Worm (Caenorhabditis elegans) whole organism, L4 larva: ENCODE data around the gene C17G10.6.

Experiments used
- F37D6.2 ChIP-seq: sonication (generic microtip); optimal IDR thresholded peaks from 2 replicates; lab custom pipeline; 2016; ENCODE audit warnings: mild to moderate bottlenecking, missing genetic modification characterization, missing compliant biosample characterization
- T20F7.1 ChIP-seq: fragments of 200-800 bp; sonication (Bioruptor generic); optimal IDR thresholded peaks from 2 replicates; lab custom pipeline; 2018; ENCODE audit warnings: mild to moderate bottlenecking, missing genetic modification characterization, missing compliant biosample characterization
- T26A8.4 ChIP-seq: fragments of 200-800 bp; sonication (Bioruptor generic); IDR thresholded peaks from 2 replicates; pipeline ENCODE4 v1.3.6; 2022; ENCODE audit warnings: missing genetic modification characterization, missing compliant biosample characterization
- Y48G9A.11 ChIP-seq: fragments of 200-800 bp; sonication (Bioruptor generic); IDR thresholded peaks from 2 replicates; pipeline ENCODE4 v1.3.6; 2022; ENCODE audit warnings: missing genetic modification reagents, missing genetic modification characterization, missing compliant biosample characterization
- ZK337.2 ChIP-seq: fragments of 200-800 bp; sonication (Bioruptor generic); IDR thresholded peaks from 2 replicates; pipeline ENCODE4 v1.3.6; 2022; ENCODE audit warnings: missing genetic modification reagents, missing genetic modification characterization, missing compliant biosample characterization
- aha-1 ChIP-seq: fragments of 150-350 bp; peaks from one replicate; lab custom pipeline; 2014; ENCODE audit warnings: missing biosample characterization, missing genetic modification characterization
- ama-1 ChIP-seq: fragments of 150-350 bp; optimal IDR thresholded peaks from 2 replicates; lab custom pipeline; 2014; ENCODE audit warnings: inconsistent platforms, mixed read lengths
- ces-1 ChIP-seq: fragments of 150-350 bp; sonication (generic microtip); optimal IDR thresholded peaks from 4 replicates; lab custom pipeline; 2014; ENCODE audit warnings: missing biosample characterization, missing genetic modification reagents, missing genetic modification characterization
- cey-2 ChIP-seq: sonication (generic microtip); optimal IDR thresholded peaks from 3 replicates; lab custom pipeline; 2017; ENCODE audit warnings: missing genetic modification characterization, mild to moderate bottlenecking, missing compliant biosample characterization, antibody characterized with exemption, borderline replicate concordance; ENCODE audit not compliant: insufficient read depth
- dmd-9 ChIP-seq: fragments of 200-800 bp; sonication (Bioruptor generic); IDR thresholded peaks from 2 replicates; pipeline ENCODE4 v1.3.6; 2022; ENCODE audit warnings: missing genetic modification reagents, missing genetic modification characterization, missing compliant biosample characterization
- dpl-1 ChIP-seq: fragments of 150-350 bp; optimal IDR thresholded peaks from 2 replicates; lab custom pipeline; 2014; ENCODE audit warnings: missing biosample characterization, missing genetic modification reagents, missing genetic modification characterization
- duxl-1 ChIP-seq: sonication (generic microtip); optimal IDR thresholded peaks from 2 replicates; lab custom pipeline; 2016; ENCODE audit warnings: mild to moderate bottlenecking, missing genetic modification characterization, moderate library complexity, missing compliant biosample characterization; ENCODE audit not compliant: poor library complexity
- dve-1 ChIP-seq: sonication (generic microtip); optimal IDR thresholded peaks from 2 replicates; lab custom pipeline; 2017; ENCODE audit warnings: antibody characterized with exemption, mild to moderate bottlenecking, missing genetic modification characterization, missing compliant biosample characterization; ENCODE audit not compliant: insufficient read depth
- egl-27 ChIP-seq: sonication (generic microtip); optimal IDR thresholded peaks from 3 replicates; lab custom pipeline; 2017; ENCODE audit warnings: missing biosample characterization, missing genetic modification reagents, missing genetic modification characterization
- hlh-11 ChIP-seq: fragments of 200-800 bp; sonication (Bioruptor generic); optimal IDR thresholded peaks from 2 replicates; lab custom pipeline; 2018; ENCODE audit warnings: mild to moderate bottlenecking, missing genetic modification characterization, missing compliant biosample characterization
- hlh-30 ChIP-seq: sonication (generic microtip); optimal IDR thresholded peaks from 2 replicates; lab custom pipeline; 2017; ENCODE audit warnings: antibody characterized with exemption, mild to moderate bottlenecking, missing genetic modification characterization, missing compliant biosample characterization; ENCODE audit not compliant: insufficient read depth
- hmg-1.1 ChIP-seq: fragments of 200-800 bp; sonication (Bioruptor generic); IDR thresholded peaks from 2 replicates; pipeline ENCODE4 v1.3.6; 2022; ENCODE audit warnings: missing genetic modification reagents, missing genetic modification characterization, missing compliant biosample characterization
- jun-1 ChIP-seq: fragments of 150-350 bp; optimal IDR thresholded peaks from 2 replicates; lab custom pipeline; 2014; ENCODE audit warnings: missing biosample characterization, missing genetic modification reagents, missing genetic modification characterization
- lin-39 ChIP-seq: fragments of 150-350 bp; optimal IDR thresholded peaks from 2 replicates; lab custom pipeline; 2014; ENCODE audit warnings: missing biosample characterization, missing genetic modification reagents, missing genetic modification characterization
- madf-5 ChIP-seq, 2 experiments: fragments of 200-800 bp; sonication (Bioruptor generic); IDR thresholded peaks; 2 replicates each; pipeline ENCODE4 v1.3.6; 2022; ENCODE audit warnings: missing compliant biosample characterization in 2 of 2, missing genetic modification characterization in 2 of 2
- madf-9 ChIP-seq: fragments of 200-800 bp; sonication (Bioruptor generic); conservative IDR thresholded peaks from 2 replicates; pipeline ENCODE4 v1.3.6; 2022; ENCODE audit warnings: missing genetic modification reagents, missing genetic modification characterization, missing compliant biosample characterization
- mdl-1 ChIP-seq, 2 experiments: fragments of 150-350 bp in 1 of 2; sonication (generic microtip) in 1 of 2; optimal IDR thresholded peaks; 2 replicates each; lab custom pipeline; 2014 to 2017; ENCODE audit warnings: missing biosample characterization in 2 of 2, missing genetic modification characterization in 2 of 2
- mep-1 ChIP-seq: fragments of 150-350 bp; sonication (generic microtip); optimal IDR thresholded peaks from 3 replicates; lab custom pipeline; 2014; ENCODE audit warnings: missing biosample characterization, missing genetic modification characterization
- mxl-3 ChIP-seq: fragments of 200-800 bp; sonication (Bioruptor generic); optimal IDR thresholded peaks from 2 replicates; lab custom pipeline; 2018; ENCODE audit warnings: mild to moderate bottlenecking, missing genetic modification characterization, missing compliant biosample characterization
- nhr-10 ChIP-seq: fragments of 150-350 bp; optimal IDR thresholded peaks from 2 replicates; lab custom pipeline; 2014; ENCODE audit warnings: missing biosample characterization, missing genetic modification characterization
- nhr-11 ChIP-seq: fragments of 150-350 bp; optimal IDR thresholded peaks from 2 replicates; lab custom pipeline; 2014; ENCODE audit warnings: missing biosample characterization, missing genetic modification characterization
- nhr-111 ChIP-seq: fragments of 200-800 bp; sonication (Bioruptor generic); optimal IDR thresholded peaks from 2 replicates; lab custom pipeline; 2018; ENCODE audit warnings: mild to moderate bottlenecking, missing genetic modification characterization, missing compliant biosample characterization
- nhr-25 ChIP-seq: sonication (generic microtip); optimal IDR thresholded peaks from 2 replicates; lab custom pipeline; 2017; ENCODE audit warnings: missing genetic modification characterization, mild to moderate bottlenecking, missing compliant biosample characterization, antibody characterized with exemption, moderate library complexity, borderline replicate concordance; ENCODE audit not compliant: insufficient read depth
- nhr-6 ChIP-seq: fragments of 150-350 bp; optimal IDR thresholded peaks from 2 replicates; lab custom pipeline; 2014; ENCODE audit warnings: missing biosample characterization, missing genetic modification characterization
- pha-4 ChIP-seq, 2 experiments: fragments of 150-350 bp in 1 of 2; fragments of 200-800 bp in 1 of 2; sonication (Bioruptor generic) in 1 of 2; IDR thresholded peaks in 1 of 2; optimal IDR thresholded peaks in 1 of 2; 2 replicates each; pipeline versions ENCODE4 v1.3.6 to Lab custom; 2014 to 2022; ENCODE audit warnings: missing genetic modification characterization in 2 of 2, missing genetic modification reagents in 2 of 2, missing biosample characterization in 1 of 2, missing compliant biosample characterization in 1 of 2
- set-16 ChIP-seq: fragments of 200-800 bp; sonication (Bioruptor generic); IDR thresholded peaks from 2 replicates; pipeline ENCODE4 v1.3.6; 2022; ENCODE audit warnings: missing genetic modification reagents, missing genetic modification characterization, missing compliant biosample characterization
- snpc-1.2 ChIP-seq: fragments of 200-800 bp; sonication (Bioruptor generic); IDR thresholded peaks from 2 replicates; pipeline ENCODE4 v1.3.6; 2022; ENCODE audit warnings: missing genetic modification reagents, missing genetic modification characterization, missing compliant biosample characterization
- snpc-4 ChIP-seq: fragments of 150-350 bp; optimal IDR thresholded peaks from 2 replicates; lab custom pipeline; 2014; ENCODE audit warnings: missing biosample characterization, missing genetic modification characterization
- spr-1 ChIP-seq: sonication (generic microtip); optimal IDR thresholded peaks from 2 replicates; lab custom pipeline; 2016; ENCODE audit warnings: mild to moderate bottlenecking, missing genetic modification characterization, missing compliant biosample characterization
- vab-7 ChIP-seq: fragments of 200-800 bp; sonication (Bioruptor generic); IDR thresholded peaks from 2 replicates; pipeline ENCODE4 v1.3.6; 2022; ENCODE audit warnings: missing genetic modification reagents, missing genetic modification characterization, missing compliant biosample characterization
- zfp-3 ChIP-seq: fragments of 200-800 bp; sonication (Bioruptor generic); conservative IDR thresholded peaks from 2 replicates; pipeline ENCODE4 v1.3.6; 2022; ENCODE audit warnings: missing genetic modification reagents, missing genetic modification characterization, missing compliant biosample characterization
- zip-11 ChIP-seq: fragments of 200-800 bp; sonication (Bioruptor generic); IDR thresholded peaks from 2 replicates; pipeline ENCODE4 v1.3.6; 2022; ENCODE audit warnings: missing genetic modification characterization, missing compliant biosample characterization
- ztf-7 ChIP-seq: fragments of 150-350 bp; optimal IDR thresholded peaks from 2 replicates; lab custom pipeline; 2014; ENCODE audit warnings: missing biosample characterization, missing genetic modification characterization

C17G10.6 gene

DNA sequence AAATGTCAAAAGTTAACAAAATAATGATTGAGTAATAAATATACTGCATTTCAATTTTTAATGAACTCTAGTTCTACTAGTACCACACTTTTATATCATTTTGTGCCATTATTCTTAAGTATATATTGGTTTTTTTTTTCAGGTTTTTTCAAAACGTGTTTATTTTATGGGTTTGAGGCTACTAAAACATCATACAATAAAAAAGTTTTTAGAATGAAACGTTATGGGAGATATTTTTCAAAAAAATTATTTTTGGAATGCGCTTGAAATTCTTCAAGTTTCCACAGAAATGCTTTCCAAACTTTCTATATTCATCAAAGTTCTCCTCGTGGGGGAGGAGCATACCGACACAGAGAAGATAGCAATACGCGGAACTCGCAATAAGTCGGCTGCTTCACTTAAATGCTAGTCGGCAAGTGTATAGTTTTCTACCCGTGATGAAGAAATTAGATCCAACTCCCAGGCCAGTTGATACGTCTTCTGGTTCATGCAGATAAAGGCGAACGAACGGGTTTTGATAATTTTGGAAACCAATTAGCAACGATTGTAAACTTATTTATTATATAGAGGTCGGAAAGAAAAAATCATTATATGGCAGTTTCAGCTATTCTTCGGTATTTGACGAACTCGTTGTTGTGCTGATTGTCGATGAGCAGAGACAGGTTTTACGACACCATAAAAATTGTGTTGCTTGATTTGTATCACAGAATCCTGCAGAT, 3.6 kb downstream of the C17G10.6 start, which contains the start of gene C17G10.10 (continued):
- TF ChIP-seq T20F7.1 (GFP tag; lab: Kevin White, UChicago) (peak; percentile 62), hlh-11 (tag; lab: Kevin White, UChicago) (peak; percentile 76), nhr-111 (peak; percentile 59), mep-1 (tag; lab: Kevin White, UChicago) (peak; percentile 67), mdl-1 (tag; optimal IDR thresholded peaks at IDR 0.05; lab: Kevin White, UChicago) (peak; percentile 3 to 64), hmg-1.1 (GFP tag; lab: Robert Waterston, UW) (peak; percentile 58; the same call in 1 of the 2 replicates), ZK337.2 (GFP tag; lab: Robert Waterston, UW) (no peak), madf-5 (GFP tag; IDR thresholded peaks at IDR 0.05; lab: Robert Waterston, UW) (no peak), mxl-3 (GFP tag; lab: Kevin White, UChicago) (peak; percentile 27), F37D6.2 (tag; lab: Kevin White, UChicago) (no peak), dve-1 (peak; percentile 89), duxl-1 (tag; lab: Kevin White, UChicago) (peak; percentile 78), hlh-30 (tag; lab: Kevin White, UChicago) (peak; percentile 82), Y48G9A.11 (no peak), snpc-1.2 (peak; percentile 75), nhr-11 (peak; percentile 26), dpl-1 (peak; percentile 36), ztf-7 (peak; percentile 68), zfp-3 (0 out of 2 replicates have a peak, but pooled peaks have one; percentile 31), zip-11 (GFP tag; lab: Robert Waterston, UW) (no peak), T26A8.4 (GFP tag; lab: Robert Waterston, UW) (peak; percentile 88; the same call in 1 of the 2 replicates), jun-1 (tag; lab: Kevin White, UChicago) (no peak), ama-1 (lab: Kevin White, UChicago) (peak; percentile 97), cey-2 (tag; lab: Kevin White, UChicago) (no peak), nhr-6 (peak; percentile 53), spr-1 (tag; lab: Kevin White, UChicago) (peak; percentile 76), aha-1 (tag; lab: Kevin White, UChicago) (peak; percentile 88), dmd-9 (GFP tag; lab: Robert Waterston, UW) (0 out of 2 replicates have a peak, but pooled peaks have one; percentile 18)

DNA sequence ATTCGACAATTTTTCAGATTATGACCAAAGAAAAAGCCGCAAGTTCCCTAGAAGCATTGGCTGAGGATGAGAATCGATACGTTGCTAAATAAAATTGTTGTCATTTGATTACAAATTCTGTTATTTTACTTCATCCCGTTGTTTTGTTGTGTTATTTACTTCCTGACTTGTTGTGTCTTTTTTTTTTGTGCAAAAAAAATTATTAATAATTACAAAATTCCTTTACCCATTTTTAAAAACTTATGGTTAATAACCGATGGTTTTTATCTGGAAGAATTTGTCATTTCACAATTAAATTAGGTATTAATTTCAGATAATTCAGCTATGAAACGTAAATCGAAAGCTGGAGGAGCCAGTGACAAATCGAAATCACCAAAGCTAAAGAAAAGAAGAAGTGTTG, 6.8 kb downstream of the C17G10.6 start, which contains the start of gene C17G10.1:
C17G10.1 (plus strand) TSS at position 301 of the 400 bp plus-strand sequence.
- TF ChIP-seq nhr-25 (tag; lab: Kevin White, UChicago) (no peak), set-16 (GFP tag; lab: Robert Waterston, UW) (no peak), snpc-1.2 (no peak), vab-7 (GFP tag; lab: Robert Waterston, UW) (no peak), snpc-4 (tag; lab: Kevin White, UChicago) (no peak), nhr-11 (no peak), ZK337.2 (GFP tag; lab: Robert Waterston, UW) (no peak), madf-9 (GFP tag; lab: Robert Waterston, UW) (no peak), egl-27 (tag; lab: Kevin White, UChicago) (no peak), zfp-3 (no peak), pha-4 (GFP tag; IDR thresholded peaks at IDR 0.05; lab: Robert Waterston, UW) (no peak), pha-4 (tag; optimal IDR thresholded peaks at IDR 0.05; lab: Kevin White, UChicago) (no peak), nhr-10 (tag; lab: Kevin White, UChicago) (no peak), lin-39 (tag; lab: Kevin White, UChicago) (no peak), ces-1 (GFP tag; lab: Kevin White, UChicago) (no peak)
- TF ChIP-seq, all 104 proteins: peak for 0
